Fruit fly (Drosophila melanogaster): ENCODE results near the gene CG7536.

CG7536 gene

dm6 chrX:18084614-18085469 lies 3.5 kb downstream of the CG7536 start:
- TF ChIP-seq usp (GFP tag; optimal IDR thresholded peaks at IDR 0.05) (no peak), Hr83 (GFP tag; optimal IDR thresholded peaks at IDR 0.05; ENCODE audit: poor library complexity, severe bottlenecking) (peak; percentile 61), Rel (GFP tag; optimal IDR thresholded peaks at IDR 0.05) (no peak), Rel (tag; optimal IDR thresholded peaks at IDR 0.05) (peak; percentile 70)

- peak; percentile 38 for TF ChIP-seq Hr83 (GFP tag; optimal IDR thresholded peaks at IDR 0.05; ENCODE audit: poor library complexity, severe bottlenecking)
- peak; percentile 13 for TF ChIP-seq rgr (GFP tag; optimal IDR thresholded peaks at IDR 0.05)
- no peak for TF ChIP-seq dsf (GFP tag; optimal IDR thresholded peaks at IDR 0.05; ENCODE audit: borderline replicate concordance)
Observed at dm6 chrX:18083528-18084365, 4.6 kb downstream of the CG7536 start.

DNA sequence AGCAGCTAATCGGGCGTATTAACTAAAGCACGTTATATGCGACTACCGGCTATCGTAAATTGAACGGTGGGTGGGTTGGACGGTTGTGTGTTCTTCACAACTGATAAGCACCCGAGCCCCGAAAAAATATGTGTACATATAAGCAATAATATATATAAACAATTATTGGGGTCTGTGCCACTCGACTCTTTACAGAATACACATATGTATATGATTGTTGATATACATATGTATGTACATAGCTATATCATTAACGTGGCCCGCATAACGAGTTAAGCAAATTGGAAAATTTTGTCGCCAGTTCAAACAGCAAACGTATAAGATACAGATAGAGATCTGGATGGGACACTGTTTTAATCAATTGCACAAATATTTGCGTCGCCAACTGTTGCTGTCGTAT lies 5.7 kb downstream of the CG7536 start:
- TF ChIP-seq sage (GFP tag; optimal IDR thresholded peaks at IDR 0.05) (no peak), pan (optimal IDR thresholded peaks at IDR 0.05) (no peak), Rel (GFP tag; optimal IDR thresholded peaks at IDR 0.05) (no peak), Rel (tag; optimal IDR thresholded peaks at IDR 0.05) (peak; percentile 92), Jra (GFP tag; optimal IDR thresholded peaks at IDR 0.05) (no peak)

- TF ChIP-seq ey (GFP tag; optimal IDR thresholded peaks at IDR 0.05), result no peak
- no peak for TF ChIP-seq tai (GFP tag; optimal IDR thresholded peaks at IDR 0.05)
- TF ChIP-seq fru (GFP tag; optimal IDR thresholded peaks at IDR 0.05), result no peak
- no peak for TF ChIP-seq h (GFP tag; optimal IDR thresholded peaks at IDR 0.05)
- no peak for TF ChIP-seq pan (optimal IDR thresholded peaks at IDR 0.05)
- TF ChIP-seq OdsH (GFP tag; optimal IDR thresholded peaks at IDR 0.05), result no peak
- no peak for TF ChIP-seq Dfd (GFP tag; optimal IDR thresholded peaks at IDR 0.05)
- TF ChIP-seq Abd-B (GFP tag; optimal IDR thresholded peaks at IDR 0.05), result no peak
- TF ChIP-seq Hr78 (GFP tag; optimal IDR thresholded peaks at IDR 0.05), result no peak
Observed at dm6 chrX:18064183-18064582, 24.1 kb downstream of the CG7536 start, which contains the start of gene Dhc16F. Gene Dhc16F, plus strand, starts transcription at chrX:18064483.

DNA sequence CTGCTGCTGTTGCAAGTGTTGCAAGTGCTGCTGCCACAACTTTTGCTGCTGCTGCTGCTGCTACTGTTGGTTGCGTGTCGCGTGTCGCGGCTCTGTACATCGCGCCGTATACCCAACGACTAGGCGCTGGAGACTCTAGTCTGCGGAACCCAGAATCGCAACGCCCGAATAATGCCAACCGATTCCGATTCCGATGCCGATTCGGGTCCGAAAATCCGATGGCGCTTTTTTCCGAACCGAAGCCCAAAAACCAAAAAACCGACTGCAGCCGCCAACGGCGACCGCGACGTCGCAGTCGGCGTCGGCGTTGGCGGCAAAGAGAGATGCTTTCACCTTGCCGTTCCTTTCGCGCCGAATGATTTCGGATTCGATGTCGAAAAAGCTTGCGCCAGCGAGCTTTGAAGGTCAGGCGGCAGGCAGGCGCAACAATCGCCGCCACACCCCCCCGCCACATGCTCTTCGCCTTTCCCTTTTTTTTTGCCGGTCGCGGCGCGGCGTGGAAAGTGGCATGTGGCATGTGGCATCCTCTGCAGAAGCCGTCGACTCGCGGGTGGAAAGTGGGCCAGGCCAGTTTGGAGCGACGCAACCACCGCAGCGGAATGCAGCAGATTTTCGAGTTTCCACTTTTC lies 25.1 kb downstream of the CG7536 start, which contains the start of gene Sh:
Gene Sh (minus strand): TSS at position 104 of the 629 bp plus-strand sequence.
- no peak for TF ChIP-seq psq (GFP tag; optimal IDR thresholded peaks at IDR 0.05)
- no peak for TF ChIP-seq Mio (GFP tag; optimal IDR thresholded peaks at IDR 0.05)
- TF ChIP-seq CG32264 (GFP tag; optimal IDR thresholded peaks at IDR 0.05), result no peak
- TF ChIP-seq h (GFP tag; optimal IDR thresholded peaks at IDR 0.05), result no peak
- TF ChIP-seq rgr (GFP tag; optimal IDR thresholded peaks at IDR 0.05), result no peak
- no peak for TF ChIP-seq sage (GFP tag; optimal IDR thresholded peaks at IDR 0.05)
- TF ChIP-seq pan (optimal IDR thresholded peaks at IDR 0.05), result no peak
- no peak for TF ChIP-seq fru (GFP tag; optimal IDR thresholded peaks at IDR 0.05)
- TF ChIP-seq ey (GFP tag; optimal IDR thresholded peaks at IDR 0.05), result no peak
- TF ChIP-seq sv (GFP tag; optimal IDR thresholded peaks at IDR 0.05), result no peak
- TF ChIP-seq Jra (GFP tag; optimal IDR thresholded peaks at IDR 0.05), result no peak
- no peak for TF ChIP-seq brk (GFP tag; optimal IDR thresholded peaks at IDR 0.05)
- no peak for TF ChIP-seq tai (GFP tag; optimal IDR thresholded peaks at IDR 0.05)
- TF ChIP-seq GATAd (GFP tag; optimal IDR thresholded peaks at IDR 0.05), result no peak
- no peak for TF ChIP-seq Hnf4 (GFP tag; optimal IDR thresholded peaks at IDR 0.05)
- no peak for TF ChIP-seq woc (GFP tag; optimal IDR thresholded peaks at IDR 0.05)
- TF ChIP-seq br (GFP tag; optimal IDR thresholded peaks at IDR 0.05), result no peak
- TF ChIP-seq Dfd (GFP tag; optimal IDR thresholded peaks at IDR 0.05), result no peak
- no peak for TF ChIP-seq lola (GFP tag; optimal IDR thresholded peaks at IDR 0.05)
- TF ChIP-seq Hr78 (GFP tag; optimal IDR thresholded peaks at IDR 0.05), result no peak

DNA sequence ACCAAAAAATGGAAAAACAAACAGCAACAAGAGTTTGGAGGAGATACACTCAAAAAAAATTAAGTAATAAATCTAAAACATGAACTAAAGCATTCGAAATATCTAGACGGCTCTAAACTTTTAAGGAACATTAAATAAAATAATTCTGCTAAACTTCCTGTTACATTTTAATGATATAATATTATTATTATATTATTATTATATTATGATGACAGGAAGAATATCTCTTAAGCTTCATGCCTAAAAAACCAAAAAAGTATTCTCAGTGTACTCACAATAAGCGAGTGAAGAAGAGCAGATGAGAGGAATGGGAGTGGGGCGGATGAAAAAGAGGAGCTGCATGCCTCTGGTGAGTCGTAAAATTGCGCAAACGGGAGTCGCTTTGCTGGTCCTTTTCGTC lies 30.2 kb downstream of the CG7536 start:
- TF ChIP-seq Hr83 (GFP tag; optimal IDR thresholded peaks at IDR 0.05; ENCODE audit: poor library complexity, severe bottlenecking) (no peak), fru (GFP tag; optimal IDR thresholded peaks at IDR 0.05) (no peak), psq (GFP tag; optimal IDR thresholded peaks at IDR 0.05) (no peak), tai (GFP tag; optimal IDR thresholded peaks at IDR 0.05) (no peak), dsf (GFP tag; optimal IDR thresholded peaks at IDR 0.05; ENCODE audit: borderline replicate concordance) (no peak), sv (GFP tag; optimal IDR thresholded peaks at IDR 0.05) (no peak), Hr78 (GFP tag; optimal IDR thresholded peaks at IDR 0.05) (no peak), OdsH (GFP tag; optimal IDR thresholded peaks at IDR 0.05) (no peak), h (GFP tag; optimal IDR thresholded peaks at IDR 0.05) (no peak), rgr (GFP tag; optimal IDR thresholded peaks at IDR 0.05) (no peak), Mio (GFP tag; optimal IDR thresholded peaks at IDR 0.05) (no peak), N (GFP tag; optimal IDR thresholded peaks at IDR 0.05) (no peak), HLH106 (tag; optimal IDR thresholded peaks at IDR 0.05) (no peak), Vsx2 (GFP tag; optimal IDR thresholded peaks at IDR 0.05; ENCODE audit: partially characterized antibody) (no peak), pan (optimal IDR thresholded peaks at IDR 0.05) (no peak), CG32264 (GFP tag; optimal IDR thresholded peaks at IDR 0.05) (no peak), dl (GFP tag; optimal IDR thresholded peaks at IDR 0.05; ENCODE audit: insufficient read depth in 1 of 2, partially characterized antibody in 2 of 2) (no peak), CrebA (GFP tag; optimal IDR thresholded peaks at IDR 0.05; ENCODE audit: borderline replicate concordance) (no peak), usp (GFP tag; optimal IDR thresholded peaks at IDR 0.05) (no peak)

All from whole organism, wandering third instar larva.